Worm (Caenorhabditis elegans) whole organism, L1 larva: ENCODE measurements around the gene F56C9.6.

Source experiments
- C04F5.9 ChIP-seq: sonication (generic microtip); optimal IDR thresholded peaks from 2 replicates; lab custom pipeline; 2016; ENCODE audit warnings: missing genetic modification characterization, missing compliant biosample characterization
- C16A3.4 ChIP-seq: fragments of 150-350 bp; optimal IDR thresholded peaks from 2 replicates; lab custom pipeline; 2014; ENCODE audit warnings: missing biosample characterization, missing genetic modification characterization
- C34B4.2 ChIP-seq: sonication (generic microtip); optimal IDR thresholded peaks from 2 replicates; lab custom pipeline; 2017; ENCODE audit warnings: mild to moderate bottlenecking, missing genetic modification characterization, missing compliant biosample characterization
- aha-1 ChIP-seq: fragments of 150-350 bp; optimal IDR thresholded peaks from 2 replicates; lab custom pipeline; 2014; ENCODE audit warnings: missing biosample characterization, missing genetic modification characterization
- aly-2 ChIP-seq: fragments of 150-350 bp; optimal IDR thresholded peaks from 2 replicates; lab custom pipeline; 2014; ENCODE audit warnings: missing biosample characterization, missing genetic modification characterization
- blmp-1 ChIP-seq: fragments of 150-350 bp; optimal IDR thresholded peaks from 2 replicates; lab custom pipeline; 2014; ENCODE audit warnings: missing biosample characterization, missing genetic modification characterization
- ceh-82 ChIP-seq, 3 experiments: fragments of 150-350 bp in 1 of 3; sonication (generic microtip) in 2 of 3; optimal IDR thresholded peaks; 2 replicates each; lab custom pipeline; 2014 to 2017; ENCODE audit warnings: missing biosample characterization in 3 of 3, missing genetic modification characterization in 3 of 3
- ceh-90 ChIP-seq: sonication (generic microtip); optimal IDR thresholded peaks from 2 replicates; lab custom pipeline; 2016; ENCODE audit warnings: missing genetic modification characterization, missing compliant biosample characterization
- dsc-1 ChIP-seq: sonication (generic microtip); optimal IDR thresholded peaks from 2 replicates; lab custom pipeline; 2016; ENCODE audit warnings: mild to moderate bottlenecking, missing genetic modification characterization, missing compliant biosample characterization
- efl-1 ChIP-seq, 4 experiments: fragments of 150-350 bp; optimal IDR thresholded peaks in 3 of 4; peaks in 1 of 4; 1 replicate in 1 of 4; 2 replicates in 3 of 4; lab custom pipeline; 2014; ENCODE audit warnings: missing biosample characterization in 2 of 4, missing genetic modification characterization in 2 of 4, missing genetic modification reagents in 2 of 4
- efl-3 ChIP-seq: fragments of 200-800 bp; sonication (Bioruptor generic); optimal IDR thresholded peaks from 2 replicates; lab custom pipeline; 2018; ENCODE audit warnings: mild to moderate bottlenecking, missing genetic modification characterization, missing compliant biosample characterization
- egl-13 ChIP-seq: sonication (generic microtip); optimal IDR thresholded peaks from 2 replicates; lab custom pipeline; 2016; ENCODE audit warnings: missing genotype, missing genetic modification reagents, missing genetic modification characterization, missing compliant biosample characterization
- egl-27 ChIP-seq, 2 experiments: fragments of 150-350 bp in 1 of 2; sonication (generic microtip); optimal IDR thresholded peaks; 3 replicates each; lab custom pipeline; 2017 to 2018; ENCODE audit warnings: missing biosample characterization in 2 of 2, missing genetic modification characterization in 2 of 2, missing genetic modification reagents in 2 of 2
- elt-3 ChIP-seq, 6 experiments: fragments of 150-350 bp in 1 of 6; sonication (generic microtip); optimal IDR thresholded peaks; 2 replicates each; lab custom pipeline; 2017 to 2018; ENCODE audit warnings: missing biosample characterization in 6 of 6, missing genetic modification characterization in 6 of 6, inconsistent platforms in 1 of 6
- grh-1 ChIP-seq: fragments of 200-800 bp; sonication (Bioruptor generic); IDR thresholded peaks from 2 replicates; pipeline ENCODE4 v1.3.6; 2022; ENCODE audit warnings: missing genetic modification reagents, missing genetic modification characterization, missing compliant biosample characterization
- hlh-4 ChIP-seq: sonication (generic microtip); optimal IDR thresholded peaks from 2 replicates; lab custom pipeline; 2016; ENCODE audit warnings: mild to moderate bottlenecking, missing genetic modification characterization, missing compliant biosample characterization
- hpl-2 ChIP-seq: fragments of 150-350 bp; optimal IDR thresholded peaks from 2 replicates; lab custom pipeline; 2014; ENCODE audit warnings: missing biosample characterization, missing genetic modification reagents, missing genetic modification characterization
- jun-1 ChIP-seq: fragments of 150-350 bp; optimal IDR thresholded peaks from 2 replicates; lab custom pipeline; 2014; ENCODE audit warnings: missing biosample characterization, missing genetic modification reagents, missing genetic modification characterization
- lin-14 ChIP-seq: fragments of 200-800 bp; sonication (Bioruptor generic); optimal IDR thresholded peaks from 2 replicates; lab custom pipeline; 2018; ENCODE audit warnings: mild to moderate bottlenecking, missing genetic modification characterization, moderate library complexity, missing compliant biosample characterization
- lin-35 ChIP-seq, 2 experiments: fragments of 150-350 bp; optimal IDR thresholded peaks; 2 replicates each; lab custom pipeline; 2014; ENCODE audit warnings: missing biosample characterization in 2 of 2, missing genetic modification characterization in 2 of 2, missing genetic modification reagents in 2 of 2
- lin-39 ChIP-seq: fragments of 150-350 bp; optimal IDR thresholded peaks from 2 replicates; lab custom pipeline; 2014; ENCODE audit warnings: missing biosample characterization, missing genetic modification reagents, missing genetic modification characterization
- lsy-2 ChIP-seq, 2 experiments: fragments of 150-350 bp; optimal IDR thresholded peaks; 2 replicates each; lab custom pipeline; 2014; ENCODE audit warnings: missing biosample characterization in 2 of 2, missing genetic modification characterization in 2 of 2
- mdl-1 ChIP-seq, 2 experiments: fragments of 150-350 bp; optimal IDR thresholded peaks; 2 replicates each; lab custom pipeline; 2014 to 2017; ENCODE audit warnings: missing biosample characterization in 2 of 2, missing genetic modification characterization in 2 of 2, inconsistent platforms in 1 of 2
- mef-2 ChIP-seq: fragments of 150-350 bp; optimal IDR thresholded peaks from 2 replicates; lab custom pipeline; 2014; ENCODE audit warnings: missing biosample characterization, missing genetic modification characterization
- mep-1 ChIP-seq: fragments of 150-350 bp; optimal IDR thresholded peaks from 2 replicates; lab custom pipeline; 2014; ENCODE audit warnings: missing biosample characterization, missing genetic modification characterization
- nhr-11 ChIP-seq: fragments of 150-350 bp; optimal IDR thresholded peaks from 2 replicates; lab custom pipeline; 2014; ENCODE audit warnings: missing biosample characterization, missing genetic modification characterization
- nhr-12 ChIP-seq: sonication (generic microtip); optimal IDR thresholded peaks from 2 replicates; lab custom pipeline; 2017; ENCODE audit warnings: missing biosample characterization, missing genetic modification characterization
- nhr-19 ChIP-seq: fragments of 200-800 bp; sonication (Bioruptor generic); conservative IDR thresholded peaks from 2 replicates; pipeline ENCODE4 v1.3.6; 2022; ENCODE audit warnings: missing genetic modification characterization, missing compliant biosample characterization
- nhr-20 ChIP-seq: sonication (generic microtip); optimal IDR thresholded peaks from 2 replicates; lab custom pipeline; 2016; ENCODE audit warnings: mild to moderate bottlenecking, missing genetic modification characterization, missing compliant biosample characterization
- nhr-28 ChIP-seq: fragments of 150-350 bp; optimal IDR thresholded peaks from 2 replicates; lab custom pipeline; 2014; ENCODE audit warnings: missing biosample characterization, missing genetic modification characterization
- nhr-47 ChIP-seq: sonication (generic microtip); optimal IDR thresholded peaks from 2 replicates; lab custom pipeline; 2016; ENCODE audit warnings: mild to moderate bottlenecking, missing genetic modification characterization, moderate library complexity, missing compliant biosample characterization
- nhr-71 ChIP-seq: sonication (generic microtip); optimal IDR thresholded peaks from 2 replicates; lab custom pipeline; 2016; ENCODE audit warnings: mild to moderate bottlenecking, missing genetic modification characterization, moderate library complexity, missing compliant biosample characterization
- nhr-76 ChIP-seq: sonication (generic microtip); optimal IDR thresholded peaks from 2 replicates; lab custom pipeline; 2017; ENCODE audit warnings: missing biosample characterization, missing genetic modification characterization
- nhr-77 ChIP-seq: fragments of 150-350 bp; optimal IDR thresholded peaks from 2 replicates; lab custom pipeline; 2014; ENCODE audit warnings: missing biosample characterization, missing genetic modification characterization
- nhr-85 ChIP-seq: sonication (generic microtip); peaks from one replicate; lab custom pipeline; 2016; ENCODE audit warnings: missing genetic modification characterization, inconsistent platforms, missing compliant biosample characterization
- nhr-90 ChIP-seq: sonication (generic microtip); optimal IDR thresholded peaks from 2 replicates; lab custom pipeline; 2016; ENCODE audit warnings: mild to moderate bottlenecking, missing genetic modification characterization, missing compliant biosample characterization; ENCODE audit not compliant: poor library complexity
- pag-3 ChIP-seq: sonication (generic microtip); optimal IDR thresholded peaks from 2 replicates; lab custom pipeline; 2017; ENCODE audit warnings: missing genetic modification characterization, mild to moderate bottlenecking, missing compliant biosample characterization, antibody characterized with exemption, borderline replicate concordance; ENCODE audit not compliant: insufficient read depth
- rnt-1 ChIP-seq: sonication (generic microtip); optimal IDR thresholded peaks from 2 replicates; lab custom pipeline; 2016; ENCODE audit warnings: mild to moderate bottlenecking, missing genetic modification characterization, moderate library complexity, missing compliant biosample characterization
- snu-23 ChIP-seq: sonication (generic microtip); optimal IDR thresholded peaks from 2 replicates; lab custom pipeline; 2016; ENCODE audit warnings: missing genetic modification characterization, missing compliant biosample characterization
- unc-130 ChIP-seq: fragments of 150-350 bp; optimal IDR thresholded peaks from 2 replicates; lab custom pipeline; 2017; ENCODE audit warnings: missing biosample characterization, missing genetic modification characterization, inconsistent platforms
- unc-30 ChIP-seq: sonication (generic microtip); optimal IDR thresholded peaks from 2 replicates; lab custom pipeline; 2017; ENCODE audit warnings: missing biosample characterization, missing genetic modification characterization
- unc-86 ChIP-seq: sonication (generic microtip); optimal IDR thresholded peaks from 2 replicates; lab custom pipeline; 2016; ENCODE audit warnings: missing genetic modification characterization, missing compliant biosample characterization
- zag-1 ChIP-seq: fragments of 150-350 bp; optimal IDR thresholded peaks from 2 replicates; lab custom pipeline; 2014; ENCODE audit warnings: missing biosample characterization, missing genetic modification characterization
- ztf-11 ChIP-seq, 2 experiments: sonication (generic microtip); optimal IDR thresholded peaks; 2 replicates each; lab custom pipeline; 2016 to 2017; ENCODE audit warnings: missing genetic modification characterization in 2 of 2, missing biosample characterization in 1 of 2, missing compliant biosample characterization in 1 of 2
- ztf-4 ChIP-seq: fragments of 150-350 bp; optimal IDR thresholded peaks from 2 replicates; lab custom pipeline; 2014; ENCODE audit warnings: missing biosample characterization, missing genetic modification characterization

Gene F56C9.6

ce11 chrIII:7304961-7305648, 5.5 kb downstream of the F56C9.6 start (continued):
- TF ChIP-seq nhr-71 (tag; lab: Kevin White, UChicago) (peak; percentile 65), nhr-12 (tag; lab: Kevin White, UChicago) (no peak), nhr-90 (tag; lab: Kevin White, UChicago) (peak; percentile 34), lin-35 (GFP tag; optimal IDR thresholded peaks at IDR 0.05; lab: Kevin White, UChicago) (peak in 1 of 2 experiments; percentile 46), C16A3.4 (tag; lab: Kevin White, UChicago) (peak; percentile 11), unc-30 (tag; lab: Kevin White, UChicago) (no peak), mdl-1 (tag; optimal IDR thresholded peaks at IDR 0.05; lab: Kevin White, UChicago) (peak in 1 of 2 experiments; percentile 51), hlh-4 (tag; lab: Kevin White, UChicago) (no peak)

- TF ChIP-seq lin-14 (GFP tag; lab: Kevin White, UChicago) (peak; percentile 55), nhr-11 (no peak), mep-1 (tag; lab: Kevin White, UChicago) (peak; percentile 22), blmp-1 (tag; lab: Kevin White, UChicago) (peak; percentile 55), hpl-2 (GFP tag; lab: Kevin White, UChicago) (no peak), nhr-20 (peak; percentile 11), C04F5.9 (tag; lab: Kevin White, UChicago) (no peak), aha-1 (tag; lab: Kevin White, UChicago) (no peak), ztf-4 (tag; lab: Kevin White, UChicago) (no peak), nhr-85 (tag; lab: Kevin White, UChicago) (peak; percentile 86), lin-39 (tag; lab: Kevin White, UChicago) (no peak)
Measured at ce11 chrIII:7301668-7302067, 8.9 kb downstream of the F56C9.6 start.

DNA sequence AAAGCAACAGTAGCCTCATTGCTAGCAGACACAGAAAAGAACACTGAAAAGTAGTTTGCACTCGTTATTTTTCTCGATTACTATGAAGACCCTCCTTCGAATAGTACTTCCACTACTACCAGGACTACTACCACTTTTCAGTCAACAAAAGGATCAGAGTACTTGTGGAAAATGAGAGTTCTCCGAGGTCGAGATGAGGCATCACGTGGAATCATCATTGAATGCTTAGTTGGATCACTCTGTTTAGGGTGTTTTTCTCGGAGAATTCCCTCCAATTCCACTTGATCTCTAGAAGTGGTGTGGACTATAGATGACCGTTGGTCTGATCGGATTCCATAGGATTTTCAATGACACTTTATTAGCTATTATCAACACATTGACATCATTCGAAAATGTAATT, 9.8 kb downstream of the F56C9.6 start:
- TF ChIP-seq nhr-77 (tag; lab: Kevin White, UChicago) (no peak), snu-23 (GFP tag; lab: Kevin White, UChicago) (peak; percentile 4), efl-3 (no peak), lsy-2 (tag; optimal IDR thresholded peaks at IDR 0.05; lab: Kevin White, UChicago) (peak in 1 of 2 experiments; percentile 17), elt-3 (tag; optimal IDR thresholded peaks at IDR 0.05; lab: Kevin White, UChicago) (peak in 1 of 6 experiments; percentile 2), lin-35 (GFP tag; optimal IDR thresholded peaks at IDR 0.05; lab: Kevin White, UChicago) (peak in 1 of 2 experiments; percentile 38), nhr-85 (tag; lab: Kevin White, UChicago) (peak; percentile 87), blmp-1 (tag; lab: Kevin White, UChicago) (peak; percentile 82), efl-1 (optimal IDR thresholded peaks at IDR 0.05; lab: Kevin White, UChicago) (no peak), efl-1 (GFP tag; optimal IDR thresholded peaks at IDR 0.05 in 1 of 2; lab: Kevin White, UChicago) (peak in 1 of 2 experiments; percentile 73), nhr-20 (peak; percentile 40), lin-14 (GFP tag; lab: Kevin White, UChicago) (peak; percentile 44), dsc-1 (no peak), grh-1 (GFP tag; lab: Robert Waterston, UW) (peak; percentile 32; the same call in 1 of the 2 replicates), nhr-19 (peak; percentile 33)
- TF ChIP-seq, all 84 proteins: peak for 11

- TF ChIP-seq ceh-90 (no peak), C34B4.2 (tag; lab: Kevin White, UChicago) (no peak), unc-130 (no peak), nhr-76 (no peak), nhr-47 (peak; percentile 54), egl-27 (tag; optimal IDR thresholded peaks at IDR 0.05; lab: Kevin White, UChicago) (no peak), egl-13 (tag; lab: Kevin White, UChicago) (no peak), mef-2 (tag; lab: Kevin White, UChicago) (no peak), rnt-1 (tag; lab: Kevin White, UChicago) (no peak), elt-3 (tag; optimal IDR thresholded peaks at IDR 0.05; lab: Kevin White, UChicago) (peak in 3 of 6 experiments; percentile 27 to 90 (median 89)), unc-86 (tag; lab: Kevin White, UChicago) (no peak), grh-1 (GFP tag; lab: Robert Waterston, UW) (peak; percentile 36; the same call in 1 of the 2 replicates), nhr-28 (no peak), nhr-12 (tag; lab: Kevin White, UChicago) (no peak), aly-2 (tag; lab: Kevin White, UChicago) (no peak), ztf-11 (tag; optimal IDR thresholded peaks at IDR 0.05; lab: Kevin White, UChicago) (no peak), unc-30 (tag; lab: Kevin White, UChicago) (no peak), nhr-11 (no peak), zag-1 (no peak), jun-1 (tag; lab: Kevin White, UChicago) (no peak), pag-3 (tag; lab: Kevin White, UChicago) (no peak), ceh-82 (tag; optimal IDR thresholded peaks at IDR 0.05; lab: Kevin White, UChicago) (no peak), nhr-90 (tag; lab: Kevin White, UChicago) (peak; percentile 84)
Measured at ce11 chrIII:7300169-7300568, 10.4 kb downstream of the F56C9.6 start.
